Worm (Caenorhabditis elegans) whole organism, L4 larva: ENCODE measurements around the gene Y51H4A.25.

ENCODE experiments used
- F10B5.3 ChIP-seq: sonication (generic microtip); optimal IDR thresholded peaks from 2 replicates; lab custom pipeline; 2016; ENCODE audit warnings: mild to moderate bottlenecking, missing genetic modification characterization, missing compliant biosample characterization
- F26F4.8 ChIP-seq: fragments of 200-800 bp; sonication (Bioruptor generic); conservative IDR thresholded peaks from 2 replicates; pipeline ENCODE4 v1.3.6; 2022; ENCODE audit warnings: missing genetic modification characterization, missing compliant biosample characterization
- F37D6.2 ChIP-seq: sonication (generic microtip); optimal IDR thresholded peaks from 2 replicates; lab custom pipeline; 2016; ENCODE audit warnings: mild to moderate bottlenecking, missing genetic modification characterization, missing compliant biosample characterization
- aha-1 ChIP-seq: fragments of 150-350 bp; peaks from one replicate; lab custom pipeline; 2014; ENCODE audit warnings: missing biosample characterization, missing genetic modification characterization
- dpl-1 ChIP-seq: fragments of 150-350 bp; optimal IDR thresholded peaks from 2 replicates; lab custom pipeline; 2014; ENCODE audit warnings: missing biosample characterization, missing genetic modification reagents, missing genetic modification characterization
- dve-1 ChIP-seq: sonication (generic microtip); optimal IDR thresholded peaks from 2 replicates; lab custom pipeline; 2017; ENCODE audit warnings: antibody characterized with exemption, mild to moderate bottlenecking, missing genetic modification characterization, missing compliant biosample characterization; ENCODE audit not compliant: insufficient read depth
- egl-43 ChIP-seq: fragments of 200-800 bp; sonication (Bioruptor generic); IDR thresholded peaks from 2 replicates; pipeline ENCODE4 v1.3.6; 2022; ENCODE audit warnings: missing genetic modification reagents, missing genetic modification characterization, missing compliant biosample characterization
- hif-1 ChIP-seq, 2 experiments: sonication (generic microtip); optimal IDR thresholded peaks; 2 replicates each; lab custom pipeline; 2016 to 2017; ENCODE audit warnings: missing compliant biosample characterization in 2 of 2, missing genetic modification characterization in 2 of 2, missing genetic modification reagents in 2 of 2, missing genotype in 2 of 2, mild to moderate bottlenecking in 1 of 2
- hlh-30 ChIP-seq: sonication (generic microtip); optimal IDR thresholded peaks from 2 replicates; lab custom pipeline; 2017; ENCODE audit warnings: antibody characterized with exemption, mild to moderate bottlenecking, missing genetic modification characterization, missing compliant biosample characterization; ENCODE audit not compliant: insufficient read depth
- hmg-1.1 ChIP-seq: fragments of 200-800 bp; sonication (Bioruptor generic); IDR thresholded peaks from 2 replicates; pipeline ENCODE4 v1.3.6; 2022; ENCODE audit warnings: missing genetic modification reagents, missing genetic modification characterization, missing compliant biosample characterization
- lin-15B ChIP-seq: fragments of 150-350 bp; sonication (generic microtip); optimal IDR thresholded peaks from 3 replicates; lab custom pipeline; 2014; ENCODE audit warnings: missing biosample characterization, missing genetic modification characterization
- lsy-2 ChIP-seq, 2 experiments: fragments of 150-350 bp in 1 of 2; sonication (generic microtip) in 1 of 2; optimal IDR thresholded peaks; 2 replicates each; lab custom pipeline; 2014 to 2017; ENCODE audit warnings: missing biosample characterization in 2 of 2, missing genetic modification characterization in 2 of 2
- madf-9 ChIP-seq: fragments of 200-800 bp; sonication (Bioruptor generic); conservative IDR thresholded peaks from 2 replicates; pipeline ENCODE4 v1.3.6; 2022; ENCODE audit warnings: missing genetic modification reagents, missing genetic modification characterization, missing compliant biosample characterization
- mes-2 ChIP-seq: sonication (generic microtip); optimal IDR thresholded peaks from 2 replicates; lab custom pipeline; 2016; ENCODE audit warnings: missing genotype, mild to moderate bottlenecking, missing genetic modification characterization, missing compliant biosample characterization; ENCODE audit not compliant: poor library complexity, severe bottlenecking
- nhr-10 ChIP-seq: fragments of 150-350 bp; optimal IDR thresholded peaks from 2 replicates; lab custom pipeline; 2014; ENCODE audit warnings: missing biosample characterization, missing genetic modification characterization
- nhr-102 ChIP-seq: sonication (generic microtip); optimal IDR thresholded peaks from 2 replicates; lab custom pipeline; 2016; ENCODE audit warnings: mild to moderate bottlenecking, missing genetic modification characterization, moderate library complexity, missing compliant biosample characterization
- nhr-237 ChIP-seq: sonication (generic microtip); optimal IDR thresholded peaks from 2 replicates; lab custom pipeline; 2017; ENCODE audit warnings: missing biosample characterization, missing genetic modification characterization
- nhr-41 ChIP-seq: fragments of 200-800 bp; sonication (Bioruptor generic); IDR thresholded peaks from 2 replicates; pipeline ENCODE4 v1.3.6; 2022; ENCODE audit warnings: missing genetic modification reagents, missing genetic modification characterization, missing compliant biosample characterization
- nhr-42 ChIP-seq: fragments of 200-800 bp; sonication (Bioruptor generic); IDR thresholded peaks from 2 replicates; pipeline ENCODE4 v1.3.6; 2022; ENCODE audit warnings: missing genetic modification characterization, missing compliant biosample characterization
- nhr-76 ChIP-seq: fragments of 150-350 bp; optimal IDR thresholded peaks from 2 replicates; lab custom pipeline; 2014; ENCODE audit warnings: missing biosample characterization, missing genetic modification characterization
- saeg-2 ChIP-seq: fragments of 200-800 bp; sonication (Bioruptor generic); IDR thresholded peaks from 2 replicates; pipeline ENCODE4 v1.3.6; 2022; ENCODE audit warnings: missing genetic modification reagents, missing genetic modification characterization, missing compliant biosample characterization
- sdz-12 ChIP-seq: fragments of 200-800 bp; sonication (Bioruptor generic); optimal IDR thresholded peaks from 2 replicates; lab custom pipeline; 2018; ENCODE audit warnings: mild to moderate bottlenecking, missing genetic modification characterization, missing compliant biosample characterization
- set-16 ChIP-seq: fragments of 200-800 bp; sonication (Bioruptor generic); IDR thresholded peaks from 2 replicates; pipeline ENCODE4 v1.3.6; 2022; ENCODE audit warnings: missing genetic modification reagents, missing genetic modification characterization, missing compliant biosample characterization
- snpc-1.2 ChIP-seq: fragments of 200-800 bp; sonication (Bioruptor generic); IDR thresholded peaks from 2 replicates; pipeline ENCODE4 v1.3.6; 2022; ENCODE audit warnings: missing genetic modification reagents, missing genetic modification characterization, missing compliant biosample characterization
- spr-1 ChIP-seq: sonication (generic microtip); optimal IDR thresholded peaks from 2 replicates; lab custom pipeline; 2016; ENCODE audit warnings: mild to moderate bottlenecking, missing genetic modification characterization, missing compliant biosample characterization
- vab-7 ChIP-seq: fragments of 200-800 bp; sonication (Bioruptor generic); IDR thresholded peaks from 2 replicates; pipeline ENCODE4 v1.3.6; 2022; ENCODE audit warnings: missing genetic modification reagents, missing genetic modification characterization, missing compliant biosample characterization
- zip-11 ChIP-seq: fragments of 200-800 bp; sonication (Bioruptor generic); IDR thresholded peaks from 2 replicates; pipeline ENCODE4 v1.3.6; 2022; ENCODE audit warnings: missing genetic modification characterization, missing compliant biosample characterization

Gene Y51H4A.25

DNA sequence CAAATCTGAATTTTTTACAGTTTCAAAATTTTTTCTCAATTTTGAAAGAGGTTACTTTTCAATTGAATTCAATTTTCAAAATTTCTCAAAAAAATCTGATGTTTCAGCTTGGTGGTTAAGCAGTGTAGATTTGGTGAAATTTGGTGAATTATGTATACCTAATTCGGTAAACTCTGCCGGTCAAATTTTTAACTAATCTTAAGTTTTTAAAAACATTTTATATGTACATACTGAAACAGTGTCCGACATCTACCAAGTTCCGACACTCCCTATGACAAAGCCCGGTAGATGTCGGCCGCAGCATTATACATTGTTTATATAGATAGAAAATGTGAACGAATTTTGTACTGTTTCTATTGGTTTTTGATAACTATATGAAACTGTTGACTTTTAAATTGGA, 29.2 kb upstream of the Y51H4A.25 start:
- TF ChIP-seq lin-15B (tag; lab: Kevin White, UChicago) (no peak), zip-11 (GFP tag; lab: Robert Waterston, UW) (no peak), hlh-30 (tag; lab: Kevin White, UChicago) (no peak), snpc-1.2 (GFP tag; lab: Robert Waterston, UW) (peak; percentile 69), nhr-102 (tag; lab: Kevin White, UChicago) (no peak), F26F4.8 (GFP tag; lab: Robert Waterston, UW) (no peak)

DNA sequence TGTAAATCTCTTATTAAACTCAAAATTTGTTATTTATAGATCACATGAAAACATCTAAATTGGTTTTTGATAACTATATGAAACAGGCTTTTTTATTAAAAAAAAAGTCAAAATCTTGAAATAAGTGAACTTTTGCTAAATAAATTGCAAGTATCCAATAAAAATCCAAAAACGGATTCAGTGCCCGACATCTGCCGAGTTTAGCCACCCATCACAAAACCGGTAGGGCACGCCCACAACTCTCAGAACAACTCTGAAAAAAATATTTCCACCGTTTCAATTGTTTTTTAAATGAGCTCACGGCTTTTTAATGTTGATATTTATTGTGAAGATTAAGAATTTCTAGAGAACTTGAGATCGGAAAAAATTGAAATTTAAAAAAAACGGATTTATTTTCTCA, 26.4 kb upstream of the Y51H4A.25 start:
- no peak for TF ChIP-seq hmg-1.1 (GFP tag; lab: Robert Waterston, UW)
- TF ChIP-seq snpc-1.2 (GFP tag; lab: Robert Waterston, UW), result peak; percentile 58; the same call in 1 of the 2 replicates

DNA sequence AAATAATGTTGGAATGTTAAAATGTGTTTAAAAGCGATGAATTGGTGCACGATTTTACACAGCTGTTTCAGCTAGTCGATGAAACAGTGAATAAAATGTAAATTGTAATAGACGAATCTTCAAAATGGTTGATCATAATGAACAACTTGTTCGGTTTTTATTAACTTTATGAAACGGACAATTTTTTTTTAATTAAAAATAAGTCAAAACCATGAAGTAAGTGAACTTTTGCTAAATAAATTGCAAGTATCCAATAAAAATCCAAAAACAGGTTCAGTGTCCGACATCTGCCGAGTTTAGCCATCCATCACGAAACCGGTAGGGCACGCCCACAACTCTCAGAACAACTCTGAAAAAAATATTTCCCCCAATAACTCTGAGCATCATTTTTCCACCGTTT, 25.8 kb upstream of the Y51H4A.25 start:
- TF ChIP-seq snpc-1.2 (GFP tag; lab: Robert Waterston, UW) (peak; percentile 79), nhr-76 (tag; lab: Kevin White, UChicago) (no peak)

DNA sequence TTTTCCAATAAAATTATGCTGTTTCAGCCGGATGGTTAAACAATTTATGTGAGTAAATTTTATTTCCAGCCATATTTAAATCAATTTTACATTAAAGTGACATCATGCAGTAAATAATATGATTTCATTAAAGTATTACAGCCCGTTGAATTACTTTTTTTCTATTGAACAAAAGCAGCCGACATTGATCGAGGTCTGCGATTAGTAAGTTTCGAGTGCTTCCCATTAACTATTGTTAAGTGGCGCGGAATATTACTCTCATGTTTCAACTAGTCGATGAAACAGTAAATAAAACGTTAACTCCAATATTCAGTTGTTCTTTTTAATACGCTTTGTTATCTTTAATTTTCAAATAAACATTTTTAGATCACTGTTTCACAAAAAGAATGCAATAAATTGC, 17.5 kb upstream of the Y51H4A.25 start:
- TF ChIP-seq F10B5.3 (tag; lab: Kevin White, UChicago) (no peak), nhr-10 (tag; lab: Kevin White, UChicago) (no peak), set-16 (GFP tag; lab: Robert Waterston, UW) (no peak), madf-9 (no peak), spr-1 (tag; lab: Kevin White, UChicago) (no peak), F26F4.8 (GFP tag; lab: Robert Waterston, UW) (no peak), nhr-42 (no peak), snpc-1.2 (GFP tag; lab: Robert Waterston, UW) (peak; percentile 71)

DNA sequence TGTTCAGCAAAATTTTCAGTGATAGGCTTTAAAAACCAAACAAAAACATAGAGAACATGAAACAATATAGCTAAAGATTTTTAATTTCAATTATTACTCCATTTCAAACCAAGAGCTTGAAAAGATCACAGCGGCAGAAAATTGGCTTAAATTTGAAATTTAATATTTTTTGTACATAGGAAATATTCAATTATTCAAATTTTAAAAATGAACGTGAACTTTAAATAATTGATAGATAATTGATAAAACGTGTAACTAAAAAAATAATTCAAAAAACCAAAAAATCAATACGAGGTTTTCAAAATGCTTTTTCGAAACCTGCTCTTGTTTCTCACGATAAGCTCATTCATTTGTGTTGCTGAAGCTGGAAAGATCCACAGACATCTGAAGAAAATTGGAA, 15.7 kb upstream of the Y51H4A.25 start, which contains the start of gene Y51H4A.22:
Y51H4A.22 (plus strand) TSS at position 301 of the 400 bp plus-strand sequence.
- TF ChIP-seq saeg-2 (GFP tag; lab: Robert Waterston, UW), result no peak
- no peak for TF ChIP-seq nhr-41 (GFP tag; lab: Robert Waterston, UW)
- no peak for TF ChIP-seq egl-43 (GFP tag; lab: Robert Waterston, UW)
- TF ChIP-seq sdz-12 (GFP tag; lab: Kevin White, UChicago), result no peak
- TF ChIP-seq set-16 (GFP tag; lab: Robert Waterston, UW), result no peak
- no peak for TF ChIP-seq vab-7 (GFP tag; lab: Robert Waterston, UW)
- no peak for TF ChIP-seq dpl-1 (GFP tag; lab: Kevin White, UChicago)
- TF ChIP-seq dve-1, result no peak
- TF ChIP-seq madf-9, result no peak
- no peak for TF ChIP-seq F10B5.3 (tag; lab: Kevin White, UChicago)
- TF ChIP-seq aha-1 (tag; lab: Kevin White, UChicago), result no peak
- TF ChIP-seq lsy-2 (tag; optimal IDR thresholded peaks at IDR 0.05; lab: Kevin White, UChicago), result no peak
- no peak for TF ChIP-seq hif-1 (tag; optimal IDR thresholded peaks at IDR 0.05; lab: Kevin White, UChicago)
- TF ChIP-seq nhr-237 (tag; lab: Kevin White, UChicago), result no peak

DNA sequence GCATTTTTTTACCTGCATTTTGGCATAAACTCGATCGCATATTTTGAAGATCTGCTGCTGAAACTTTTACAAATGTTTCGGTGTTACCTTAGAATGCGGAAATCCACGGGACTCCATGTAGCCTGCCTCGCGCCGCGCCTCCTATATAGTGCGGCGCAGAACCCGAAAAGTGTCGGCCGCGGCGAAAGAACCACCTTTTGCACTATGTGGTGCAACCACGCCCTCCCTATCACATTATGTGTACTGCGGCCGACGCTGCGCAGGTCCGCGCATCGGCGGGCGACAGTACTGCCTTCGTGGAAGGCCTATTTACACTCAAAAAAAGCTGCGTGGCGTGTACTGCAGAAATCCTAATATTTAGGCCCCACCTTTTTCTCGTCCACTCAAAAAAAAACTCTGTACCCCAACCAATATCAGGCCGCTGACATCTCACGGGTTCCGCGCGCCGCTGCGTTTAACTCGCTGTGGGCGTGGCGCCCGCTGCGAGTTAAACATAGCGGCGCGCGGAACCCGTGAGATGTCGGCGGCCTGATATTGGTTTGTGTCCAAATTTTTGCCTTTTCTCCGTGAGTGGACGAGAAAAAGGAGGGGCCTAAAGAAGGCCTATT, 14.0 kb upstream of the Y51H4A.25 start:
- TF ChIP-seq set-16 (GFP tag; lab: Robert Waterston, UW) (peak; percentile 63), F37D6.2 (tag; lab: Kevin White, UChicago) (no peak), mes-2 (tag; lab: Kevin White, UChicago) (no peak), snpc-1.2 (GFP tag; lab: Robert Waterston, UW) (peak; percentile 61)
- TF ChIP-seq, all 104 proteins: peak for 2
